Fruit fly (Drosophila melanogaster): Measurements from ENCODE around the gene Lcp65Af.

Lcp65Af gene

DNA sequence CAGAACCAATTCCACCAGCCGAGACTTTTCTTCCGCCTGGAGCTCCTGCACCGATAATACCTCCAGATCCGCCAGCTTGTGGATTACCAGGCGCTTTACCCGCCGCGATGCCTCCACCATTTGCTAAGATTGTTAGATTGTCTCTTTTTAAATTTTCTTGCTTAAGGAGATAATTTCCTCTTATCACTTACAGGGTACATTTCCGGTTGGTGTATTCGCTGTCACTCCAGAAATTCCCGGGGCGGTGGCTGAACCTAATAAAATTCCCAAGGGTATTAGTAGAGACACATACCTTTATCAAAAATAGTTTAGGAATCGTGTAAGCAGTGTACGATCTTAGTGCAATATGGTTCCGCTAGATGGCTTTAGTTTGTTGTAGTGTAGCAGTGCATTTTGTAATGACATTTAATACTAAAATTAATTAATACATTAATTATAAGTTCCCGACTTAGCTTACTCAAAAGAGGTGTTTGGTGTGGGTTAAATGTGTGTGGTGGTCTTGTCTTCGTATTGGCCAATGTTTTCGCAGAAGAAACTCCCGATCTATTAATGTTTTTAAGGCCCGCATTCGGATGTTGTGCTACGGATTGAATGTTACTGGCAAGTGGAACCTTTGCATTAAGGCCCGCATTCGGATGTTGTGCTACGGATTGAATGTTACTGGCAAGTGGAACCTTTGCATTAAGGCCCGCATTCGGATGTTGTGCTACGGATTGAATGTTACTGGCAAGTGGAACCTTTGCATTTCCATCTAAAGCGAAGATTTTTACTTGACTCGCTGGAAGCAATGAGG lies 11.8 kb downstream of the Lcp65Af start (continued):
- TF ChIP-seq CG15601 (tag; optimal IDR thresholded peaks at IDR 0.05) (peak; percentile 53), NC2β (GFP tag; optimal IDR thresholded peaks at IDR 0.05) (peak; percentile 50), Vsx1 (GFP tag; optimal IDR thresholded peaks at IDR 0.05) (peak; percentile 82), pb (GFP tag; optimal IDR thresholded peaks at IDR 0.05) (peak; percentile 84), crc (GFP tag; optimal IDR thresholded peaks at IDR 0.05) (peak; percentile 63), CG14710 (tag; optimal IDR thresholded peaks at IDR 0.05) (peak; percentile 61), Stat92E (GFP tag; optimal IDR thresholded peaks at IDR 0.05) (no peak), Sry-δ (GFP tag; optimal IDR thresholded peaks at IDR 0.05) (peak; percentile 31), CG7839 (tag; optimal IDR thresholded peaks at IDR 0.05) (peak; percentile 63), CG5180 (GFP tag; optimal IDR thresholded peaks at IDR 0.05) (peak; percentile 39), Lpt (GFP tag; optimal IDR thresholded peaks at IDR 0.05) (no peak), CG3838 (GFP tag; optimal IDR thresholded peaks at IDR 0.05) (peak; percentile 4), CG4730 (GFP tag; IDR thresholded peaks at IDR 0.05) (peak; percentile 19; the same call in 1 of the 2 replicates), CG13287 (GFP tag; IDR thresholded peaks at IDR 0.05; ENCODE audit: partially characterized antibody) (no peak; the same call in 1 of the 2 replicates), sens (GFP tag) (peak; percentile 98), Eip74EF (GFP tag; optimal IDR thresholded peaks at IDR 0.05) (peak in 1 of 2 experiments; percentile 63), salm (tag; optimal IDR thresholded peaks at IDR 0.05) (peak; percentile 54), CG12155 (GFP tag; optimal IDR thresholded peaks at IDR 0.05) (peak; percentile 59), CG12769 (tag; optimal IDR thresholded peaks at IDR 0.05) (peak; percentile 88), CrebB (tag; optimal IDR thresholded peaks at IDR 0.05) (peak; percentile 65), Ssrp (tag; optimal IDR thresholded peaks at IDR 0.05) (peak; percentile 13), D19B (GFP tag; optimal IDR thresholded peaks at IDR 0.05) (peak; percentile 57), nau (GFP tag; optimal IDR thresholded peaks at IDR 0.05) (peak; percentile 87), CG2889 (GFP tag; IDR thresholded peaks at IDR 0.05) (no peak), CG6689 (GFP tag; IDR thresholded peaks at IDR 0.05) (peak; percentile 66), chif (GFP tag; optimal IDR thresholded peaks at IDR 0.05) (peak; percentile 8 to 62)

DNA sequence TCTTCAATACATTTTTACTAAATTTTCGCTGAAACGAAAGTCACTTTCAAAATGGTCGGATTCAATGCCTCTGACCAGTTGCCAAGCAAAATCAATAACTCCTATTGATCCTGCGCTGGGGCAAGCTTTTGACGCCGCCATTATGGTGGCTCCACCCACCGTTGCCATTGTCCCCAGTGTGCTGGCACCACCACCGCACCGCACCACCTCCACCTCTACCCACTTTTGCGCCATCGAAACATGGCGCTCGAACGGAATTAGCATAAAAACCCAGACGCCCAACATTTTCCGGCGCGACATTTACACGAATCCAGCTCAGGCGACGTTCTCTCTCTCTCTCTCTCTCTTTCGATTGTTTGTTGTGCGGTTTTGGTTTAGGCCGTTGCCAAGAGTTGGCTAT lies 19.7 kb downstream of the Lcp65Af start:
- no peak for TF ChIP-seq CG4424 (GFP tag; optimal IDR thresholded peaks at IDR 0.05)
- peak; percentile 71 for TF ChIP-seq Ets65A (GFP tag)
- TF ChIP-seq CG3163 (GFP tag; optimal IDR thresholded peaks at IDR 0.05) = no peak
- TF ChIP-seq ewg (GFP tag; optimal IDR thresholded peaks at IDR 0.05) = peak; percentile 35
- TF ChIP-seq crol (GFP tag; IDR thresholded peaks at IDR 0.05) = peak; percentile 64
- no peak for TF ChIP-seq CG7271 (tag; optimal IDR thresholded peaks at IDR 0.05)
- TF ChIP-seq Dip3 (GFP tag; optimal IDR thresholded peaks at IDR 0.05) = no peak
- TF ChIP-seq onecut (GFP tag; IDR thresholded peaks at IDR 0.05) = peak; percentile 83
- no peak for TF ChIP-seq fru (optimal IDR thresholded peaks at IDR 0.05)
- peak; percentile 69 for TF ChIP-seq Nf-YB (GFP tag; optimal IDR thresholded peaks at IDR 0.05)
- TF ChIP-seq Nf-YC (tag; optimal IDR thresholded peaks at IDR 0.05) = peak; percentile 82
- TF ChIP-seq vvl (GFP tag; IDR thresholded peaks at IDR 0.05) = peak; percentile 56; the same call in 1 of the 2 replicates

Measured in whole organism, embryonic.